Fruit fly (Drosophila melanogaster): ENCODE data around the gene CG11349.
A peak's percentile ranks its signal among the peaks of the same experiment; 100 is the strongest.

The CG11349 gene

dm6 chr3L:4460307-4461088 is 12.4 kb upstream of the CG11349 start, which contains the start of gene CG15022:
Gene CG15022 (minus strand): TSS chr3L:4460317.
- TF ChIP-seq Vsx1 (GFP tag; optimal IDR thresholded peaks at IDR 0.05) (peak; percentile 38), ci (GFP tag; IDR thresholded peaks at IDR 0.05) (no peak), pros (GFP tag; optimal IDR thresholded peaks at IDR 0.05) (peak; percentile 55), CG12299 (tag; optimal IDR thresholded peaks at IDR 0.05) (no peak), Hr39 (optimal IDR thresholded peaks at IDR 0.05) (peak; percentile 66), Eip74EF (GFP tag; optimal IDR thresholded peaks at IDR 0.05) (no peak), Dek (tag; optimal IDR thresholded peaks at IDR 0.05) (no peak), CG6689 (GFP tag; IDR thresholded peaks at IDR 0.05) (no peak), CG17361 (GFP tag; IDR thresholded peaks at IDR 0.05) (no peak), Awh (GFP tag; IDR thresholded peaks at IDR 0.05) (peak; percentile 87), CG17612 (GFP tag; IDR thresholded peaks at IDR 0.05) (0 out of 2 replicates have a peak, but pooled peaks have one; percentile 11), ato (GFP tag; IDR thresholded peaks at IDR 0.05; ENCODE audit: partially characterized antibody) (no peak), Elba2 (GFP tag; optimal IDR thresholded peaks at IDR 0.05) (no peak), Neu2 (GFP tag; optimal IDR thresholded peaks at IDR 0.05; ENCODE audit: borderline replicate concordance) (no peak), Fer2 (tag; optimal IDR thresholded peaks at IDR 0.05) (no peak), CG5245 (GFP tag; optimal IDR thresholded peaks at IDR 0.05) (no peak), Dp (GFP tag; optimal IDR thresholded peaks at IDR 0.05) (no peak), tna (GFP tag; IDR thresholded peaks at IDR 0.05; ENCODE audit: partially characterized antibody) (no peak), sug (tag; optimal IDR thresholded peaks at IDR 0.05) (no peak), Hr78 (GFP tag; optimal IDR thresholded peaks at IDR 0.05) (peak in 1 of 2 experiments; percentile 34), oc (tag; optimal IDR thresholded peaks at IDR 0.05) (no peak), CG31224 (GFP tag; IDR thresholded peaks at IDR 0.05) (no peak), Lpt (GFP tag; optimal IDR thresholded peaks at IDR 0.05) (no peak), CG14441 (GFP tag; IDR thresholded peaks at IDR 0.05) (no peak), CG11456 (GFP tag; IDR thresholded peaks at IDR 0.05) (0 out of 3 replicates have a peak, but pooled peaks have one; percentile 12), CG10654 (GFP tag; optimal IDR thresholded peaks at IDR 0.05) (no peak), CoRest (tag; optimal IDR thresholded peaks at IDR 0.05) (no peak), sd (tag; optimal IDR thresholded peaks at IDR 0.05) (peak; percentile 38), vvl (GFP tag; IDR thresholded peaks at IDR 0.05) (peak; percentile 79), Atf6 (GFP tag; IDR thresholded peaks at IDR 0.05) (no peak), Six4 (GFP tag; optimal IDR thresholded peaks at IDR 0.05) (no peak), CG3838 (GFP tag; optimal IDR thresholded peaks at IDR 0.05) (no peak), Deaf1 (tag; optimal IDR thresholded peaks at IDR 0.05) (no peak), Drgx (GFP tag; IDR thresholded peaks at IDR 0.05) (no peak), klu (GFP tag; IDR thresholded peaks at IDR 0.05) (no peak), CG12769 (tag; optimal IDR thresholded peaks at IDR 0.05) (peak; percentile 65), abd-A (tag; optimal IDR thresholded peaks at IDR 0.05) (peak; percentile 21), CG16815 (GFP tag; optimal IDR thresholded peaks at IDR 0.05) (no peak), CG10543 (GFP tag; optimal IDR thresholded peaks at IDR 0.05) (no peak), sr (GFP tag; IDR thresholded peaks at IDR 0.05) (peak; percentile 58; the same call in 1 of the 3 replicates), Gsc (GFP tag; IDR thresholded peaks at IDR 0.05) (no peak), CG11093 (GFP tag; IDR thresholded peaks at IDR 0.05) (no peak), CG9817 (tag; optimal IDR thresholded peaks at IDR 0.05) (no peak), CG10462 (GFP tag; optimal IDR thresholded peaks at IDR 0.05) (no peak), crol (GFP tag; IDR thresholded peaks at IDR 0.05) (peak; percentile 49; the same call in 1 of the 2 replicates)
